Worm (Caenorhabditis elegans) whole organism, young adult: Measurements from ENCODE around the gene dnc-4.
A peak's percentile ranks its signal among the peaks of the same experiment; 100 is the strongest.

Experiments
- B0019.2 ChIP-seq: fragments of 200-800 bp; sonication (Bioruptor generic); conservative IDR thresholded peaks from 2 replicates; pipeline ENCODE4 v1.3.6; 2022; ENCODE audit warnings: missing genetic modification reagents, missing genetic modification characterization, missing compliant biosample characterization
- B0261.1 ChIP-seq: sonication (generic microtip); optimal IDR thresholded peaks from 2 replicates; lab custom pipeline; 2016; ENCODE audit warnings: mild to moderate bottlenecking, missing genetic modification characterization, moderate library complexity, missing compliant biosample characterization
- B0336.3 ChIP-seq: fragments of 200-800 bp; sonication (Bioruptor generic); IDR thresholded peaks from 2 replicates; pipeline ENCODE4 v1.3.6; 2022; ENCODE audit warnings: missing genetic modification characterization, missing compliant biosample characterization
- C06A6.2 ChIP-seq: fragments of 200-800 bp; sonication (Bioruptor generic); conservative IDR thresholded peaks from 2 replicates; pipeline ENCODE4 v1.3.6; 2022; ENCODE audit warnings: missing genetic modification characterization, missing compliant biosample characterization
- F37B4.10 ChIP-seq: fragments of 200-800 bp; sonication (Bioruptor generic); IDR thresholded peaks from 2 replicates; pipeline ENCODE4 v1.3.6; 2022; ENCODE audit warnings: missing genetic modification characterization, missing compliant biosample characterization
- F49E8.2 ChIP-seq: sonication (generic microtip); optimal IDR thresholded peaks from 3 replicates; lab custom pipeline; 2017; ENCODE audit warnings: missing genetic modification characterization, mild to moderate bottlenecking, missing compliant biosample characterization, antibody characterized with exemption, moderate library complexity; ENCODE audit not compliant: insufficient read depth
- F57A8.1 ChIP-seq: fragments of 200-800 bp; sonication (Bioruptor generic); optimal IDR thresholded peaks from 2 replicates; lab custom pipeline; 2018; ENCODE audit warnings: mild to moderate bottlenecking, missing genetic modification characterization, moderate library complexity, missing compliant biosample characterization
- T07F8.4 ChIP-seq: sonication (generic microtip); optimal IDR thresholded peaks from 2 replicates; lab custom pipeline; 2016; ENCODE audit warnings: mild to moderate bottlenecking, missing genetic modification characterization, moderate library complexity, missing compliant biosample characterization
- Y53F4B.3 ChIP-seq: fragments of 200-800 bp; sonication (Bioruptor generic); IDR thresholded peaks from 2 replicates; pipeline ENCODE4 v1.3.6; 2022; ENCODE audit warnings: missing genetic modification reagents, missing genetic modification characterization, missing compliant biosample characterization
- Y53G8AR.9 ChIP-seq: fragments of 200-800 bp; sonication (Bioruptor generic); conservative IDR thresholded peaks from 2 replicates; pipeline ENCODE4 v1.3.6; 2022; ENCODE audit warnings: missing genetic modification reagents, missing genetic modification characterization, missing compliant biosample characterization
- akir-1 ChIP-seq: fragments of 200-800 bp; sonication (Bioruptor generic); optimal IDR thresholded peaks from 2 replicates; lab custom pipeline; 2018; ENCODE audit warnings: mild to moderate bottlenecking, missing genetic modification characterization, moderate library complexity, missing compliant biosample characterization
- atf-7 ChIP-seq: sonication (generic microtip); optimal IDR thresholded peaks from 2 replicates; lab custom pipeline; 2017; ENCODE audit warnings: mild to moderate bottlenecking, missing genetic modification characterization, missing compliant biosample characterization
- athp-1 ChIP-seq: sonication (generic microtip); optimal IDR thresholded peaks from 2 replicates; lab custom pipeline; 2017; ENCODE audit warnings: mild to moderate bottlenecking, missing genetic modification characterization, missing compliant biosample characterization
- cebp-1 ChIP-seq, 2 experiments: fragments of 200-800 bp in 1 of 2; sonication (Bioruptor generic) in 1 of 2; sonication (generic microtip) in 1 of 2; IDR thresholded peaks in 1 of 2; optimal IDR thresholded peaks in 1 of 2; 2 replicates each; pipeline versions ENCODE4 v1.3.6 to Lab custom; 2017 to 2022; ENCODE audit warnings: missing compliant biosample characterization in 2 of 2, missing genetic modification characterization in 2 of 2, mild to moderate bottlenecking in 1 of 2, missing genetic modification reagents in 1 of 2, moderate library complexity in 1 of 2
- cebp-2 ChIP-seq: fragments of 200-800 bp; sonication (Bioruptor generic); IDR thresholded peaks from 2 replicates; pipeline ENCODE4 v1.3.6; 2022; ENCODE audit warnings: missing genetic modification characterization, missing compliant biosample characterization
- ceh-79 ChIP-seq: sonication (generic microtip); optimal IDR thresholded peaks from 2 replicates; lab custom pipeline; 2017; ENCODE audit warnings: mild to moderate bottlenecking, missing genetic modification characterization, missing compliant biosample characterization
- chd-7 ChIP-seq: sonication (generic microtip); optimal IDR thresholded peaks from 2 replicates; lab custom pipeline; 2016; ENCODE audit warnings: mild to moderate bottlenecking, missing genetic modification characterization, moderate library complexity, missing compliant biosample characterization
- efl-1 ChIP-seq: fragments of 150-350 bp; optimal IDR thresholded peaks from 2 replicates; lab custom pipeline; 2014; ENCODE audit warnings: missing biosample characterization, missing genetic modification reagents, missing genetic modification characterization
- egrh-3 ChIP-seq: fragments of 200-800 bp; sonication (Bioruptor generic); IDR thresholded peaks from 2 replicates; pipeline ENCODE4 v1.3.6; 2022; ENCODE audit warnings: missing genetic modification reagents, missing genetic modification characterization, missing compliant biosample characterization
- ets-4 ChIP-seq: fragments of 200-800 bp; sonication (Bioruptor generic); optimal IDR thresholded peaks from 2 replicates; lab custom pipeline; 2018; ENCODE audit warnings: mild to moderate bottlenecking, missing genetic modification characterization, missing compliant biosample characterization
- hmg-1.2 ChIP-seq: fragments of 200-800 bp; sonication (Bioruptor generic); IDR thresholded peaks from 2 replicates; pipeline ENCODE4 v1.3.6; 2022; ENCODE audit warnings: missing genetic modification reagents, missing genetic modification characterization, missing compliant biosample characterization
- let-526 ChIP-seq: fragments of 200-800 bp; sonication (Bioruptor generic); IDR thresholded peaks from 2 replicates; pipeline ENCODE4 v1.3.6; 2022; ENCODE audit warnings: missing genetic modification reagents, missing genetic modification characterization, missing compliant biosample characterization
- let-607 ChIP-seq, 2 experiments: fragments of 200-800 bp in 1 of 2; sonication (Bioruptor generic) in 1 of 2; sonication (generic microtip) in 1 of 2; optimal IDR thresholded peaks; 2 replicates each; lab custom pipeline; 2016 to 2018; ENCODE audit warnings: mild to moderate bottlenecking in 2 of 2, missing compliant biosample characterization in 2 of 2, missing genetic modification characterization in 2 of 2, moderate library complexity in 2 of 2, missing genotype in 1 of 2
- lin-26 ChIP-seq: fragments of 200-800 bp; sonication (Bioruptor generic); IDR thresholded peaks from 2 replicates; pipeline ENCODE4 v1.3.6; 2022; ENCODE audit warnings: missing genetic modification reagents, missing genetic modification characterization, missing compliant biosample characterization
- lin-35 ChIP-seq, 3 experiments: fragments of 150-350 bp in 2 of 3; sonication (generic microtip) in 1 of 3; optimal IDR thresholded peaks; 2 replicates each; lab custom pipeline; 2014 to 2018; ENCODE audit warnings: missing biosample characterization in 3 of 3, missing genetic modification characterization in 3 of 3, missing genetic modification reagents in 3 of 3
- lsl-1 ChIP-seq: fragments of 200-800 bp; sonication (Bioruptor generic); optimal IDR thresholded peaks from 2 replicates; lab custom pipeline; 2018; ENCODE audit warnings: mild to moderate bottlenecking, missing genetic modification characterization, moderate library complexity, missing compliant biosample characterization
- madf-3 ChIP-seq: fragments of 200-800 bp; sonication (Bioruptor generic); IDR thresholded peaks from 2 replicates; pipeline ENCODE4 v1.3.6; 2022; ENCODE audit warnings: missing genetic modification reagents, missing genetic modification characterization, missing compliant biosample characterization
- madf-8 ChIP-seq: fragments of 200-800 bp; sonication (Bioruptor generic); conservative IDR thresholded peaks from 2 replicates; pipeline ENCODE4 v1.3.6; 2022; ENCODE audit warnings: missing genetic modification reagents, missing genetic modification characterization, missing compliant biosample characterization
- mxl-1 ChIP-seq: sonication (generic microtip); optimal IDR thresholded peaks from 2 replicates; lab custom pipeline; 2016; ENCODE audit warnings: missing genetic modification characterization, missing compliant biosample characterization
- nhr-179 ChIP-seq: sonication (generic microtip); optimal IDR thresholded peaks from 2 replicates; lab custom pipeline; 2016; ENCODE audit warnings: mild to moderate bottlenecking, missing genetic modification characterization, missing compliant biosample characterization
- nhr-27 ChIP-seq: fragments of 200-800 bp; sonication (Bioruptor generic); optimal IDR thresholded peaks from 2 replicates; lab custom pipeline; 2018; ENCODE audit warnings: mild to moderate bottlenecking, missing genetic modification characterization, moderate library complexity, missing compliant biosample characterization
- nhr-80 ChIP-seq: sonication (generic microtip); optimal IDR thresholded peaks from 2 replicates; lab custom pipeline; 2016; ENCODE audit warnings: missing genetic modification characterization, missing compliant biosample characterization
- rpc-1 ChIP-seq, 2 experiments: fragments of 150-350 bp in 1 of 2; sonication (generic microtip) in 1 of 2; optimal IDR thresholded peaks; 2 replicates each; lab custom pipeline; 2014 to 2018; ENCODE audit warnings: missing biosample characterization in 1 of 2, missing genetic modification characterization in 1 of 2, missing genetic modification reagents in 1 of 2, missing genotype in 1 of 2
- snpc-1.1 ChIP-seq: sonication (generic microtip); optimal IDR thresholded peaks from 2 replicates; lab custom pipeline; 2017; ENCODE audit warnings: missing genetic modification characterization, mild to moderate bottlenecking, missing compliant biosample characterization, antibody characterized with exemption, moderate library complexity, missing genotype, missing genetic modification reagents; ENCODE audit not compliant: insufficient read depth
- ztf-22 ChIP-seq: fragments of 200-800 bp; sonication (Bioruptor generic); optimal IDR thresholded peaks from 2 replicates; lab custom pipeline; 2018; ENCODE audit warnings: mild to moderate bottlenecking, missing genetic modification characterization, moderate library complexity, missing compliant biosample characterization
- ztf-26 ChIP-seq: sonication (generic microtip); optimal IDR thresholded peaks from 2 replicates; lab custom pipeline; 2017; ENCODE audit warnings: missing genetic modification characterization, missing compliant biosample characterization

dnc-4 gene

DNA sequence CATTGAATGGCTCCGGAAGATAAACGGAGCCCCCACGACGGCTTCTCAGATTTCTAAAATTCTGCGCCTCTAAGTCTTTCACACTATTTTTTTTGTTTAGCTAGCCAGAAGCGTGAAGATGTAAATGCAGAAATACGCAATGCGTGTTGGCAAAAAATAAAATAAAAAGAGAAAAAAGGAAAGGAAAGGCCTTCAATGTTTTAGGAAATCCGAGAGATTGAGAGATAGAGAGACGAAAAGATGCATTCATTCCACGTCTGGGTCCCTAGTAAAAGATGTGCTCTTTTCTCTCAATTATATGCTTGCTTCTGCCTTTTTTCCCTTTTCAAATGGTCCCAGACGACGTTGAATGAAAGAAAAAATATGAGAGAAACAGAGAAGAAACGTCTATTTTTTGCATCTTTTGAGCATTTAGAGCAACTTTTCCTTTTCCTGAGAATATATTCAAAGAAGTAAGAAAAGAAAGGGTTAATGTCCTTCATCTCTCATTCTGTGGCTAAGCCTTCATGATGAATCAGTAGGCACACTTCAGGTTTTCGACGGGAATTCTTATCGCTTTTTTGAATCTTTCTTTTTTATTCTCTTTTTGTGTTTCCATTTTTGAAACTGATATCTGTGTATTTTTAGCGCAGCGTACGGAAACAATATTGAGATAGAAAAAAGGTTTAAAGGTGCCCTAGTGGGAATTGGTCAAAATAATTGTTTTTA is 21.2 kb upstream of the dnc-4 start:
- no peak for TF ChIP-seq Y53F4B.3
- no peak for TF ChIP-seq ztf-22 (GFP tag; lab: Kevin White, UChicago)
- TF ChIP-seq F49E8.2: no peak
- no peak for TF ChIP-seq lin-35 (GFP tag; optimal IDR thresholded peaks at IDR 0.05; lab: Kevin White, UChicago)
- TF ChIP-seq F37B4.10 (GFP tag; lab: Robert Waterston, UW): no peak

DNA sequence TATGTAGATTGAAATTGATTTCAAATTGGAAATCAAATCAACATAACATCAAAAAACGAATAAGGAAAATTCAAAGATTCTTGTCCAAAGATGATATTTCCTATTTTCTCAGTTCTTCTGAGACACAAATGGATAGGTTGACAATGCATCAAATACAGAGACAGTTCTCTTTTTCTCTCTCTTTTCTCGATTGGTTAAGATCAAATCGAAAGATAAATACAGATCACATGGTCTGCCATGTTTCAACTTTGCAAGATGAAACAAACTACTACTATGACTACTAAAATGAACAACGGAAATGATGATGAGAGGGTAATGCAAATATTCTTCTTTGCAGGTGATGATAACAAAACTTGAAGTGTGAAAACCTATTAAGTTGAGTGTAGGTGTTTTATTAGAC is 16.9 kb upstream of the dnc-4 start:
- TF ChIP-seq cebp-2 (GFP tag; lab: Robert Waterston, UW): no peak
- TF ChIP-seq mxl-1 (tag; lab: Kevin White, UChicago): no peak

DNA sequence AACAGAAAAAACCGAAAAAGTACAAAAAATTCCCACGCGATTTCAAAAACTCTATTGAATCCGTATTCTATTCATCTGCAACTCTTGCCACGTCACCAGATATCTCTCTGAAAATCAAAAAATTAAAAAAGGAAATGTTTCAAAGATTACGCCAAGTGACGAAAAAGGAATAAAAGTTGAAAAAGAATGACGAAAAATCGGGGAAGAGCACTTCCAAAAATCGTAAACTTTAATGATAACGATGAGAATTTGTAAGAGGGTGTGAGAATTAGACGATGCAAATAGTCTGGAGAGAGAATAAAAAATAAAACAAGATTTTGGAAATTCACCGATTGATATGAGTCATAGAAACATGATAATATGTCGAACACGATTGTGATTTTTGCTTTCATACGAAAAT is 14.6 kb upstream of the dnc-4 start:
- TF ChIP-seq akir-1 (GFP tag; lab: Kevin White, UChicago): no peak
- TF ChIP-seq madf-8 (GFP tag; lab: Robert Waterston, UW): no peak
- no peak for TF ChIP-seq athp-1 (tag; lab: Kevin White, UChicago)
- no peak for TF ChIP-seq nhr-27 (tag; lab: Kevin White, UChicago)
- no peak for TF ChIP-seq madf-3 (GFP tag; lab: Robert Waterston, UW)
- TF ChIP-seq nhr-80 (tag; lab: Kevin White, UChicago): no peak
- TF ChIP-seq B0261.1 (tag; lab: Kevin White, UChicago): no peak
- no peak for TF ChIP-seq lin-26 (GFP tag; lab: Robert Waterston, UW)

DNA sequence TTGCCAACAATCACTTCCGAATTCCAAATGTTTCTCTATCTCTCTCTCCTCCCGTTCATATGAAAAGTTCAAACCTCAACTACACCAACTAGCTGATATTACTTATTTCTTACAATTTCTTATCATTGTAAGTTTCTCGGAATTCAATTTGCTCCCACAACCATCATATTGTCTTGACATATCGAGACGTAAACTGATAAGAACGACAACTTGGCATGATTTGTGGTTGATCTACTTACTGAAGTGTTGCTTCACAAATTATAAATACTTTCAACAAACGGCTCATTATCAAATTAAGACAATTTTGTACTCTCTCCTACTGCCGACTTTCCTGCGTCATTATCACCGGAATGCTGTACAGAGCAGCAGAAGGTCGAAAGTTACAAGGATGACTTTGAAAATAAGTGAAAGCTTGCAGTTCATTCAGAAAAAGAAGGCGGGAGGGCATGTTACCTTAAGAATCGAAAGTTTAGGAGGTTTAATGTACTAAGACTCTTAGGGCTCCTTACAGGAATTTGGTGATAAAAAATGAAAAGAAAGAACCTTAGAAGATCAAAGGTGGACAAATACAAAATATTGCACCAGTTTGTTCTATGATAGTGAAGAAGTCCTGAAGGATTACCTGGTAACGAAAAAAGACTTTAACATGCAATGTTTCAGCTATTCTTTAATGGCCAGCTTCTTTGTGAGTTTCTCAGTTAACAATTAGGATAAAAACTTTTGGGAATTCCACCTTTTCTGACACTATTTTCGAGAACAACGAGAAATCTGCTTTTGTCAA is 12.7 kb upstream of the dnc-4 start:
- TF ChIP-seq lsl-1 (GFP tag; lab: Kevin White, UChicago) (no peak), efl-1 (GFP tag; lab: Kevin White, UChicago) (no peak), ets-4 (GFP tag; lab: Kevin White, UChicago) (peak; percentile 75), rpc-1 (optimal IDR thresholded peaks at IDR 0.05; lab: Kevin White, UChicago) (no peak), rpc-1 (tag; optimal IDR thresholded peaks at IDR 0.05; lab: Kevin White, UChicago) (no peak), atf-7 (tag; lab: Kevin White, UChicago) (peak; percentile 81), C06A6.2 (GFP tag; lab: Robert Waterston, UW) (no peak), egrh-3 (no peak), chd-7 (tag; lab: Kevin White, UChicago) (no peak), let-526 (no peak), Y53G8AR.9 (GFP tag; lab: Robert Waterston, UW) (no peak), ceh-79 (no peak), ztf-22 (GFP tag; lab: Kevin White, UChicago) (peak; percentile 65), snpc-1.1 (no peak), athp-1 (tag; lab: Kevin White, UChicago) (no peak), ztf-26 (tag; lab: Kevin White, UChicago) (no peak), let-607 (tag; optimal IDR thresholded peaks at IDR 0.05; lab: Kevin White, UChicago) (peak; percentile 48 to 69), F57A8.1 (GFP tag; lab: Kevin White, UChicago) (no peak), B0019.2 (no peak), nhr-80 (tag; lab: Kevin White, UChicago) (peak; percentile 98), nhr-179 (tag; lab: Kevin White, UChicago) (no peak), cebp-1 (GFP tag; IDR thresholded peaks at IDR 0.05; lab: Robert Waterston, UW) (no peak), cebp-1 (tag; optimal IDR thresholded peaks at IDR 0.05; lab: Kevin White, UChicago) (peak; percentile 20), T07F8.4 (no peak), hmg-1.2 (GFP tag; lab: Robert Waterston, UW) (no peak), B0336.3 (GFP tag; lab: Robert Waterston, UW) (no peak)
